Worm (Caenorhabditis elegans): Measurements from ENCODE around the gene kgb-2.

- TF ChIP-seq dao-5 (tag; optimal IDR thresholded peaks at IDR 0.05): no peak
- no peak for TF ChIP-seq W03F9.2 (tag; optimal IDR thresholded peaks at IDR 0.05)
Measured at ce11 chrIV:3557331-3557730, 49.3 kb upstream of the kgb-2 start, which contains the start of gene osm-9.

Data from whole organism, L4/young adult.